Fruit fly (Drosophila melanogaster) whole organism, embryonic: ENCODE measurements around the gene Xport-B.
A peak's percentile ranks its signal among the peaks of the same experiment; 100 is the strongest.

Experiments used
- CG10654 ChIP-seq: fragments of 200-800 bp; sonication (Bioruptor generic); optimal IDR thresholded peaks from 2 replicates; lab custom pipeline; 2016; ENCODE audit warnings: missing biosample characterization, missing genetic modification characterization
- CG10959 ChIP-seq: fragments of 200-800 bp; sonication (Bioruptor generic); IDR thresholded peaks from 2 replicates; pipeline ENCODE4 v1.3.6; 2022; ENCODE audit warnings: missing biosample characterization, missing genetic modification characterization
- CG10979 ChIP-seq: fragments of 200-800 bp; sonication (Bioruptor generic); optimal IDR thresholded peaks from 2 replicates; lab custom pipeline; 2018; ENCODE audit warnings: missing biosample characterization, mild to moderate bottlenecking, missing genetic modification characterization, moderate library complexity
- CG11695 ChIP-seq: fragments of 200-800 bp; sonication (Bioruptor generic); IDR thresholded peaks from 3 replicates; pipeline ENCODE4 v1.3.6; 2022; ENCODE audit warnings: missing biosample characterization, missing genetic modification characterization
- CG12769 ChIP-seq: fragments of 200-800 bp; sonication (Bioruptor generic); optimal IDR thresholded peaks from 2 replicates; lab custom pipeline; 2019; ENCODE audit warnings: missing biosample characterization, mild to moderate bottlenecking, missing genetic modification characterization, moderate library complexity
- CG13296 ChIP-seq: fragments of 200-800 bp; sonication (Bioruptor generic); optimal IDR thresholded peaks from 3 replicates; lab custom pipeline; 2018; ENCODE audit warnings: missing biosample characterization, mild to moderate bottlenecking, missing genetic modification characterization
- CG1603 ChIP-seq: fragments of 200-800 bp; sonication (Bioruptor generic); optimal IDR thresholded peaks from 2 replicates; lab custom pipeline; 2019; ENCODE audit warnings: missing biosample characterization, mild to moderate bottlenecking, missing genetic modification characterization, moderate library complexity
- CG32772 ChIP-seq: fragments of 200-800 bp; sonication (Bioruptor generic); IDR thresholded peaks from 2 replicates; pipeline ENCODE4 v1.3.6; 2022; ENCODE audit warnings: missing biosample characterization, missing genetic modification characterization
- CG3995 ChIP-seq: fragments of 200-800 bp; sonication (Bioruptor generic); optimal IDR thresholded peaks from 3 replicates; lab custom pipeline; 2016; ENCODE audit warnings: missing biosample characterization, missing genetic modification characterization
- CG4854 ChIP-seq: fragments of 200-800 bp; sonication (Bioruptor generic); optimal IDR thresholded peaks from 2 replicates; lab custom pipeline; 2016; ENCODE audit warnings: missing biosample characterization, missing genetic modification characterization, inconsistent platforms
- CG6272 ChIP-seq: fragments of 200-800 bp; sonication (Bioruptor generic); IDR thresholded peaks from 2 replicates; pipeline ENCODE4 v1.3.6; 2022; ENCODE audit warnings: missing biosample characterization, missing genetic modification characterization
- CG6689 ChIP-seq: fragments of 200-800 bp; sonication (Bioruptor generic); IDR thresholded peaks from 2 replicates; pipeline ENCODE4 v1.3.6; 2022; ENCODE audit warnings: missing biosample characterization, missing genetic modification characterization
- CG7372 ChIP-seq: fragments of 200-800 bp; sonication (Bioruptor generic); IDR thresholded peaks from 2 replicates; pipeline ENCODE4 v1.3.6; 2022; ENCODE audit warnings: missing biosample characterization, missing genetic modification characterization
- CG8290 ChIP-seq, 3 experiments: fragments of 200-800 bp; sonication (Bioruptor generic); optimal IDR thresholded peaks; 2 replicates each; lab custom pipeline; 2016 to 2019; ENCODE audit warnings: missing biosample characterization in 3 of 3, missing genetic modification characterization in 3 of 3, mild to moderate bottlenecking in 2 of 3, moderate library complexity in 1 of 3
- CG8924 ChIP-seq: fragments of 200-800 bp; optimal IDR thresholded peaks from 3 replicates; lab custom pipeline; 2019; ENCODE audit warnings: missing biosample characterization, mild to moderate bottlenecking, missing genetic modification characterization, moderate library complexity
- CG8944 ChIP-seq: fragments of 200-800 bp; sonication (Bioruptor generic); optimal IDR thresholded peaks from 3 replicates; lab custom pipeline; 2016; ENCODE audit warnings: missing biosample characterization, missing genetic modification characterization
- CG9215 ChIP-seq: fragments of 200-800 bp; sonication (Bioruptor generic); IDR thresholded peaks from 2 replicates; pipeline ENCODE4 v1.3.6; 2022; ENCODE audit warnings: missing biosample characterization, missing genetic modification characterization
- Chrac-16 ChIP-seq: fragments of 200-800 bp; sonication (Bioruptor generic); optimal IDR thresholded peaks from 3 replicates; lab custom pipeline; 2016; ENCODE audit warnings: missing biosample characterization, missing genetic modification characterization
- ERR ChIP-seq: fragments of 200-800 bp; sonication (Bioruptor generic); optimal IDR thresholded peaks from 2 replicates; lab custom pipeline; 2016; ENCODE audit warnings: missing biosample characterization, missing genetic modification characterization
- HHEX ChIP-seq: fragments of 200-800 bp; sonication (Bioruptor generic); optimal IDR thresholded peaks from 3 replicates; lab custom pipeline; 2017; ENCODE audit warnings: missing biosample characterization, mild to moderate bottlenecking, missing genetic modification characterization, missing genetic modification reagents
- Hmr ChIP-seq: fragments of 200-800 bp; sonication (Bioruptor generic); optimal IDR thresholded peaks from 3 replicates; lab custom pipeline; 2017; ENCODE audit warnings: mild to moderate bottlenecking, missing biosample characterization, missing genetic modification reagents, missing genetic modification characterization
- Med ChIP-seq: fragments of 200-800 bp; sonication (Bioruptor generic); peaks from one replicate; lab custom pipeline; 2016; ENCODE audit warnings: missing biosample characterization, missing genetic modification characterization, mild to moderate bottlenecking, inconsistent platforms, moderate library complexity
- PHDP ChIP-seq: fragments of 200-800 bp; sonication (Bioruptor generic); optimal IDR thresholded peaks from 3 replicates; lab custom pipeline; 2018; ENCODE audit warnings: missing biosample characterization, mild to moderate bottlenecking, missing genetic modification characterization, moderate library complexity
- Ravus ChIP-seq: fragments of 200-800 bp; sonication (Bioruptor generic); IDR thresholded peaks from 2 replicates; pipeline ENCODE4 v1.3.6; 2022; ENCODE audit warnings: missing biosample characterization, missing genetic modification characterization
- Rx ChIP-seq: fragments of 200-800 bp; sonication (Bioruptor generic); IDR thresholded peaks from 2 replicates; pipeline ENCODE4 v1.3.6; 2022; ENCODE audit warnings: missing biosample characterization, missing genetic modification characterization
- TFAM ChIP-seq: fragments of 200-800 bp; sonication (Bioruptor generic); optimal IDR thresholded peaks from 2 replicates; lab custom pipeline; 2017; ENCODE audit warnings: missing biosample characterization, missing genetic modification characterization, inconsistent platforms
- al ChIP-seq: fragments of 200-800 bp; sonication (Bioruptor generic); IDR thresholded peaks from 2 replicates; pipeline ENCODE4 v1.3.6; 2022; ENCODE audit warnings: missing biosample characterization, missing genetic modification characterization
- aop ChIP-seq: fragments of 200-800 bp; sonication (Bioruptor generic); IDR thresholded peaks from 2 replicates; pipeline ENCODE4 v1.3.6; 2022; ENCODE audit warnings: missing biosample characterization, missing genetic modification characterization
- ato ChIP-seq: fragments of 200-800 bp; sonication (Bioruptor generic); IDR thresholded peaks from 2 replicates; pipeline ENCODE4 v1.3.6; 2022; ENCODE audit warnings: missing biosample characterization, missing genetic modification characterization; ENCODE audit not compliant: partially characterized antibody
- cas ChIP-seq: fragments of 200-800 bp; sonication (Bioruptor generic); IDR thresholded peaks from 2 replicates; pipeline ENCODE4 v1.3.6; 2022; ENCODE audit warnings: missing biosample characterization, missing genetic modification characterization
- dmrt11E ChIP-seq: fragments of 200-800 bp; sonication (Bioruptor generic); optimal IDR thresholded peaks from 3 replicates; lab custom pipeline; 2018; ENCODE audit warnings: missing biosample characterization, mild to moderate bottlenecking, missing genetic modification characterization, moderate library complexity
- dmrt99B ChIP-seq: fragments of 200-800 bp; sonication (Bioruptor generic); optimal IDR thresholded peaks from 2 replicates; lab custom pipeline; 2018; ENCODE audit warnings: missing biosample characterization, mild to moderate bottlenecking, missing genetic modification characterization, moderate library complexity
- dpn ChIP-seq, 2 experiments: fragments of 200-800 bp; sonication (Bioruptor generic); optimal IDR thresholded peaks; 3 replicates each; lab custom pipeline; 2016; ENCODE audit warnings: missing biosample characterization in 2 of 2, missing genetic modification characterization in 2 of 2
- fd102C ChIP-seq: fragments of 200-800 bp; sonication (Bioruptor generic); optimal IDR thresholded peaks from 2 replicates; lab custom pipeline; 2018; ENCODE audit warnings: missing biosample characterization, mild to moderate bottlenecking, missing genetic modification characterization, moderate library complexity
- hbn ChIP-seq: fragments of 200-800 bp; sonication (Bioruptor generic); IDR thresholded peaks from 2 replicates; pipeline ENCODE4 v1.3.6; 2022; ENCODE audit warnings: missing biosample characterization, missing genetic modification characterization; ENCODE audit not compliant: partially characterized antibody
- kay ChIP-seq: fragments of 200-800 bp; sonication (Bioruptor generic); optimal IDR thresholded peaks from 2 replicates; lab custom pipeline; 2016; ENCODE audit warnings: missing biosample characterization, missing genetic modification characterization
- odd ChIP-seq: fragments of 200-800 bp; sonication (Bioruptor generic); optimal IDR thresholded peaks from 2 replicates; lab custom pipeline; 2017; ENCODE audit warnings: missing biosample characterization, mild to moderate bottlenecking, missing genetic modification characterization
- org-1 ChIP-seq: fragments of 200-800 bp; sonication (Bioruptor generic); optimal IDR thresholded peaks from 2 replicates; lab custom pipeline; 2017; ENCODE audit warnings: missing biosample characterization, missing genetic modification characterization
- pum ChIP-seq: fragments of 200-800 bp; sonication (Bioruptor generic); optimal IDR thresholded peaks from 2 replicates; lab custom pipeline; 2016; ENCODE audit warnings: missing biosample characterization, missing genetic modification characterization
- tin ChIP-seq: fragments of 200-800 bp; sonication (Bioruptor generic); optimal IDR thresholded peaks from 3 replicates; lab custom pipeline; 2016; ENCODE audit warnings: missing biosample characterization, missing genetic modification characterization
- trh ChIP-seq: fragments of 200-800 bp; sonication (Bioruptor generic); optimal IDR thresholded peaks from 2 replicates; lab custom pipeline; 2016; ENCODE audit warnings: missing biosample characterization, missing genetic modification characterization
- ttk ChIP-seq: fragments of 200-800 bp; sonication (Bioruptor generic); IDR thresholded peaks from 2 replicates; pipeline ENCODE4 v2.1.2; 2022; ENCODE audit warnings: missing biosample characterization, missing genetic modification characterization
- yki ChIP-seq: fragments of >200 bp; optimal IDR thresholded peaks from 3 replicates; lab custom pipeline; 2018

The Xport-B gene

dm6 chr3R:19889603-19890187 is 25.5 kb downstream of the Xport-B start (continued):
- TF ChIP-seq odd (GFP tag; lab: Kevin White, UChicago) = peak; percentile 48
- TF ChIP-seq CG11695 (GFP tag; lab: Robert Waterston, UW) = peak; percentile 76
- TF ChIP-seq ato (GFP tag; lab: Robert Waterston, UW) = no peak
- TF ChIP-seq PHDP (tag; lab: Kevin White, UChicago) = peak; percentile 85
- TF ChIP-seq CG8924 (tag; lab: Kevin White, UChicago) = peak; percentile 87
- TF ChIP-seq pum (GFP tag; lab: Kevin White, UChicago) = peak; percentile 13
- 0 out of 2 replicates have a peak, but pooled peaks have one; percentile 6 for TF ChIP-seq CG6272 (GFP tag; lab: Robert Waterston, UW)
- no peak for TF ChIP-seq fd102C
- peak; percentile 87 for TF ChIP-seq Hmr (GFP tag; lab: Kevin White, UChicago)
- 0 out of 2 replicates have a peak, but pooled peaks have one; percentile 54 for TF ChIP-seq CG6689
- TF ChIP-seq CG10654 = peak; percentile 70
- TF ChIP-seq CG8290 (GFP tag; optimal IDR thresholded peaks at IDR 0.05; lab: Kevin White, UChicago) = no peak
- peak in 1 of 2 experiments; percentile 49 for TF ChIP-seq CG8290 (tag; optimal IDR thresholded peaks at IDR 0.05; lab: Kevin White, UChicago)
- TF ChIP-seq HHEX (GFP tag; lab: Kevin White, UChicago) = peak; percentile 83
- TF ChIP-seq dpn (GFP tag; optimal IDR thresholded peaks at IDR 0.05; lab: Kevin White, UChicago) = peak; percentile 30 to 40
- TF ChIP-seq kay = peak; percentile 13
- peak; percentile 21; the same call in 1 of the 2 replicates for TF ChIP-seq hbn (GFP tag; lab: Robert Waterston, UW)
- peak; percentile 86 for TF ChIP-seq CG13296 (GFP tag; lab: Kevin White, UChicago)
- no peak for TF ChIP-seq CG1603 (tag; lab: Kevin White, UChicago)
- peak; percentile 87 for TF ChIP-seq dmrt99B
- TF ChIP-seq al (GFP tag; lab: Robert Waterston, UW) = peak; percentile 69

- TF ChIP-seq kay (no peak), dmrt11E (tag; lab: Kevin White, UChicago) (no peak), CG4854 (no peak), Rx (GFP tag; lab: Robert Waterston, UW) (no peak), cas (GFP tag; lab: Robert Waterston, UW) (no peak), CG12769 (tag; lab: Kevin White, UChicago) (no peak), Chrac-16 (GFP tag; lab: Kevin White, UChicago) (no peak), yki (lab: Kevin White, UChicago) (no peak), CG9215 (no peak), CG3995 (GFP tag; lab: Kevin White, UChicago) (no peak), Med (peak; percentile 46), CG10959 (no peak), CG32772 (GFP tag; lab: Robert Waterston, UW) (no peak), CG7372 (GFP tag; lab: Robert Waterston, UW) (peak; percentile 94), TFAM (GFP tag; lab: Kevin White, UChicago) (no peak), aop (GFP tag; lab: Robert Waterston, UW) (no peak), org-1 (GFP tag; lab: Kevin White, UChicago) (no peak), ERR (GFP tag; lab: Kevin White, UChicago) (no peak), trh (GFP tag; lab: Kevin White, UChicago) (no peak), CG10979 (peak; percentile 23), ttk (GFP tag; lab: Robert Waterston, UW) (no peak), Ravus (GFP tag; lab: Robert Waterston, UW) (no peak), CG8944 (GFP tag; lab: Kevin White, UChicago) (no peak), tin (GFP tag; lab: Kevin White, UChicago) (no peak)
Observed at dm6 chr3R:19888156-19888784, 26.9 kb downstream of the Xport-B start, which contains the start of gene ninaE. ninaE (minus strand) TSS chr3R:19888206.
